Fruit fly (Drosophila melanogaster): ENCODE results near the gene SrpRbeta.

SrpRbeta gene

DNA sequence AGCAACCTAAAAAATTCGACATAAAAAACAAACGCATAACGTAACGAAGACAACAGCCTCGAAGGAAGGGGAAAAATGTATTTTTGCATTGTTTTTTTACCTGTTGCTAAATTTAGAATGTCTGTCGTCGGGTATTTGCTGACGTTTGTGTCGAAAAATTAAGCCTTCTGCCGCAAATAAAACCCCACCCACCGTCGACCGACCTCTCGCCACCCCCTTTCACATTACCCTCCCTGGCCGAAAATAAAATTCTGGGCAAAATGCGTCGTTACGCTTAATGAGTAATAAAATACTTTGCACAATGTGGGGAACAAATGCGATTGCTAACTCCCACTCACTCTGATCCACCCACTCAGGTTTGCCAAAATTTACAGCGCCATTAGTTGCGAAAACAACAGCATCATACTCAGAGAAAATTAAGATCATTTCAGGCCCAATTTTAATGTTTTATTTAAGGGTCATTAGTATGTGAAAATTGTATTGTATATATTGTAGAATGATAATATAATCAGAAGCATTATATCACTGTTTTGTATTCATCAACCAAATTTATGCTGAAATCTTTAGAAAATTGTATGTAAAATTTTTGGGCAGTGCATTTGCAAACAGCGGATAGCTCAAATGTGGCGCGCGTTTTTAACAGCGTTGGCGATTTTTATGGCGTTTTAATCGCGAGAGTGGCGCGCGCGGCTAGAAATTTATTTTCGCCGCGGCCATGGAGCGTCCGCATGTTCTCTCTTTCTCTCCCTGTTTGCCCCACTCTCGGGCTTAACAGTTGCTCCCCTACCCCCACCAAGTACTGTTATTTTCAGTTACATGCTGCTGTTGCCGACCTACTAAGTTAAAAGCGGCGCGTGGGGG, 47.6 kb downstream of the SrpRbeta start (continued):
- TF ChIP-seq spab (GFP tag; optimal IDR thresholded peaks at IDR 0.05) (no peak), svp (GFP tag) (peak; percentile 86), CG4318 (GFP tag; optimal IDR thresholded peaks at IDR 0.05) (peak; percentile 4), net (GFP tag; optimal IDR thresholded peaks at IDR 0.05) (peak; percentile 59), Smox (GFP tag; optimal IDR thresholded peaks at IDR 0.05) (peak; percentile 69), fd59A (GFP tag; optimal IDR thresholded peaks at IDR 0.05) (no peak), CG10631 (GFP tag; optimal IDR thresholded peaks at IDR 0.05) (peak; percentile 47), CG6163 (GFP tag; IDR thresholded peaks at IDR 0.05) (peak; percentile 55; the same call in 1 of the 3 replicates), acj6 (GFP tag; optimal IDR thresholded peaks at IDR 0.05) (peak; percentile 50), topi (GFP tag; optimal IDR thresholded peaks at IDR 0.05) (peak; percentile 80), Met (GFP tag; optimal IDR thresholded peaks at IDR 0.05) (peak; percentile 73), Ets21C (GFP tag; optimal IDR thresholded peaks at IDR 0.05) (peak; percentile 61), CG8632 (GFP tag; optimal IDR thresholded peaks at IDR 0.05) (peak; percentile 23), CG11762 (GFP tag; optimal IDR thresholded peaks at IDR 0.05; ENCODE audit: insufficient read depth) (peak; percentile 46), fd85E (GFP tag; optimal IDR thresholded peaks at IDR 0.05) (no peak), CG10669 (GFP tag; optimal IDR thresholded peaks at IDR 0.05) (peak; percentile 8), Hr38 (GFP tag; optimal IDR thresholded peaks at IDR 0.05) (no peak), achi (GFP tag; optimal IDR thresholded peaks at IDR 0.05) (peak; percentile 41), CG34406 (GFP tag; optimal IDR thresholded peaks at IDR 0.05) (peak; percentile 57), Lpt (GFP tag; optimal IDR thresholded peaks at IDR 0.05) (no peak), Sox14 (GFP tag; optimal IDR thresholded peaks at IDR 0.05) (peak; percentile 55), CG8319 (GFP tag; optimal IDR thresholded peaks at IDR 0.05) (no peak), Ets96B (tag; optimal IDR thresholded peaks at IDR 0.05) (peak; percentile 36), OdsH (GFP tag; optimal IDR thresholded peaks at IDR 0.05) (peak; percentile 55), CG11902 (GFP tag; optimal IDR thresholded peaks at IDR 0.05) (peak; percentile 28), CG3032 (tag; optimal IDR thresholded peaks at IDR 0.05) (no peak), CG8119 (GFP tag; IDR thresholded peaks at IDR 0.05) (peak; percentile 79), Eip93F (GFP tag; optimal IDR thresholded peaks at IDR 0.05) (no peak), cyc (GFP tag; optimal IDR thresholded peaks at IDR 0.05) (peak; percentile 63), eg (GFP tag; IDR thresholded peaks at IDR 0.05) (peak; percentile 84), CG6276 (GFP tag; optimal IDR thresholded peaks at IDR 0.05) (peak; percentile 63), Blimp-1 (GFP tag; optimal IDR thresholded peaks at IDR 0.05) (peak; percentile 35), CG6792 (GFP tag; optimal IDR thresholded peaks at IDR 0.05) (peak; percentile 56), Sox15 (GFP tag; optimal IDR thresholded peaks at IDR 0.05) (peak; percentile 5)

DNA sequence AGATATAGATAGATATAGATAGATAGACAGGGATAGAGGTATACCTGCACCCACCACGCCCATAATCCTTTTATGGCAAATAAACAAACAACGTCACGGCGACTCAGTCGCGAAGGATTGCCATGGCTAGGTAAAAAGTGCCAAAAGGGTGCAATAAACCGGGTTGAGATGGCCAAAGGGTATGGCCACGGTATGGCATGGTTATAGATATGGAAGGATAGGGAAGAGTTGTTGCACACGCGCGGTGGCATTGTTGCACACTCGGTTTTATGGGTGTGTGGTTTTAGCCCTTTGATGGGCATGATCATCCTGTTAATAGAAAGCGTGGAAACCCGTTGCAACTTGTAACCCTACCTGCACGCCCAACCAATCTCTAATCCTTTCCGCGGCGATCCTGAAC, 49.0 kb downstream of the SrpRbeta start:
- TF ChIP-seq dac (GFP tag; optimal IDR thresholded peaks at IDR 0.05): no peak
- TF ChIP-seq fkh (GFP tag; optimal IDR thresholded peaks at IDR 0.05): no peak
- no peak for TF ChIP-seq pdm3 (GFP tag; optimal IDR thresholded peaks at IDR 0.05)
- no peak for TF ChIP-seq CG10631 (GFP tag; optimal IDR thresholded peaks at IDR 0.05)
- TF ChIP-seq CG34406 (GFP tag; optimal IDR thresholded peaks at IDR 0.05): no peak
- TF ChIP-seq dsx (GFP tag; optimal IDR thresholded peaks at IDR 0.05; ENCODE audit: poor library complexity, severe bottlenecking): no peak
- TF ChIP-seq Eip78C (GFP tag): no peak
- TF ChIP-seq Met (GFP tag; optimal IDR thresholded peaks at IDR 0.05): no peak
- TF ChIP-seq CG10669 (GFP tag; optimal IDR thresholded peaks at IDR 0.05): no peak
- no peak for TF ChIP-seq Blimp-1 (GFP tag; optimal IDR thresholded peaks at IDR 0.05)
- no peak for TF ChIP-seq CG32006 (GFP tag; optimal IDR thresholded peaks at IDR 0.05)
- no peak for TF ChIP-seq OdsH (GFP tag; optimal IDR thresholded peaks at IDR 0.05)

Measured in whole organism, prepupa.